Fruit fly (Drosophila melanogaster) whole organism, wandering third instar larva: Measurements from ENCODE around the gene DhpD.
A peak's percentile ranks its signal among the peaks of the same experiment; 100 is the strongest.

Experiments used
- Dif ChIP-seq: fragments of 200-275, 200-300 bp; sonication (Bioruptor generic); optimal IDR thresholded peaks from 2 replicates; lab custom pipeline; 2018; ENCODE audit warnings: missing biosample characterization, missing genetic modification characterization; ENCODE audit not compliant: partially characterized antibody
- GATAd ChIP-seq: sonication (Bioruptor generic); optimal IDR thresholded peaks from 2 replicates; lab custom pipeline; 2016; ENCODE audit warnings: missing biosample characterization, missing genetic modification characterization
- Hr78 ChIP-seq: fragments of >200 bp; optimal IDR thresholded peaks from 2 replicates; lab custom pipeline; 2017; ENCODE audit warnings: missing biosample characterization, missing genetic modification characterization
- Mio ChIP-seq: sonication (Bioruptor generic); optimal IDR thresholded peaks from 2 replicates; lab custom pipeline; 2016; ENCODE audit warnings: missing biosample characterization, missing genetic modification characterization
- br ChIP-seq: fragments of 200-800 bp; sonication (Bioruptor generic); optimal IDR thresholded peaks from 2 replicates; lab custom pipeline; 2016; ENCODE audit warnings: missing biosample characterization, missing genetic modification characterization

DNA sequence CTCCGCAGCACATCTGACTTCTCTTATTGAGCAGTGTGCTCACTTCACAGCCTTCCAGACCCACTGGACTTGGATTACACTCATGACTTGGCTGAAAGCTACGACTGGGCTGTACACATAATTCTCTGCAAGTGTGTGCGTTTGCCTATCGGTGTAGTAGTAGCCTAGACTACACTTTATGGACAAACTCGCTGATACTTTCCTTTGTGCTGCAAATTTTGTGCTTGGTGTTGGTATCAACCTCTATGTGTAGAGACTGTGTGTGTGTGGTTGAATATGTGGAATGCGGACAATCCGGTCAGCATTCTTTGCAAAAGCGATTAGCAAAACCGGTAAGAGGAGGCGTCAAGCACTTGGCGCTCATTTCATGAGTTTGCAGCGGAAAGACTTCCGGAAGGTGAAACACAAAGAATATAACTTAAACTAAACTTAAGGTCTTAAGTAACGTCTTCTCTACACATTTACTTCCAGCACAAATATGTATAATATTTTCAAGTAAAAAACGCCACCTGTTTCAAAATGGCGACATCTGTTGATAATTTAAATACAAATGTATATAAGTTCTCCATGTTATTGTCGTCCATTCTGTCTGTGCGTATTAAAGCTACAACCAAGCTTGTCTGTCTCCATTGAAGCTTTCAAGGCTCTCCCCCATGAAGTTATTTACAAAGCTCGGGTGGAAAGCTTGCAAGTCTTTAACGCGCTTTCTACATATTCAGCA, 42.1 kb downstream of the DhpD start:
- TF ChIP-seq Mio (GFP tag; lab: Kevin White, UChicago) (no peak), Dif (GFP tag; lab: Kevin White, UChicago) (peak; percentile 61), br (GFP tag; lab: Kevin White, UChicago) (no peak), Hr78 (no peak), GATAd (GFP tag; lab: Kevin White, UChicago) (no peak)
